Fruit fly (Drosophila melanogaster): ENCODE measurements around the gene mus304.

The mus304 gene

DNA sequence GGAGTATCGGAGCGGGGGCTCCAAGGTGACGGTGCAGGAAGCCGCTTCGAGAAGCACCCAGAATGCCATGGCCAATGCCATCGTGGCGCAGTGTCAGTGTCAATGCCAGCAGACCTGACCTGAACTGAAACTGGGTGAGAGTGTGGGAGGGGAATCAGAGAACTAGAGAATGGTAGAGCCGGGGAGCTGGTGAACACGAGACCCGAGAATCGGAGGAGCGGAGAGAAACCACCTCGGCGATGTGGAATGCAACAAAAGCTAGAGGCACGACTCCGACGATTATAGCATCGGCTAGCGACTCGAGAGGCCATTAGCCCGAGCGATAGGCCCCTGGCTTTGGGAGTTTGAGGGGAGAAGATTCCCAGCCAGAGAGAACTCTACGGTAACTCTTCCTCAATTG, 27.7 kb upstream of the mus304 start:
- no peak for TF ChIP-seq Hey (tag; optimal IDR thresholded peaks at IDR 0.05)
- TF ChIP-seq NFAT (GFP tag; IDR thresholded peaks at IDR 0.05): no peak
- TF ChIP-seq CG10565 (GFP tag; optimal IDR thresholded peaks at IDR 0.05): no peak
- no peak for TF ChIP-seq esg (GFP tag; conservative IDR thresholded peaks at IDR 0.05)
- TF ChIP-seq NC2α (GFP tag; optimal IDR thresholded peaks at IDR 0.05): no peak
- TF ChIP-seq CTCF (GFP tag; optimal IDR thresholded peaks at IDR 0.05): no peak
- peak; percentile 42; the same call in 1 of the 3 replicates for TF ChIP-seq CG11456 (GFP tag; IDR thresholded peaks at IDR 0.05)
- TF ChIP-seq ATbp (GFP tag; optimal IDR thresholded peaks at IDR 0.05): no peak
- TF ChIP-seq crc (GFP tag; optimal IDR thresholded peaks at IDR 0.05): no peak
- no peak for TF ChIP-seq stwl (tag; optimal IDR thresholded peaks at IDR 0.05)
- no peak for TF ChIP-seq CG17328 (GFP tag; IDR thresholded peaks at IDR 0.05)
- TF ChIP-seq CG34422 (GFP tag; IDR thresholded peaks at IDR 0.05): 0 out of 3 replicates have a peak, but pooled peaks have one; percentile 18
- TF ChIP-seq prd (optimal IDR thresholded peaks at IDR 0.05): no peak
- no peak for TF ChIP-seq prd (GFP tag; IDR thresholded peaks at IDR 0.05)
- TF ChIP-seq da (GFP tag; optimal IDR thresholded peaks at IDR 0.05): no peak
- TF ChIP-seq Ets65A (GFP tag): peak; percentile 11
- no peak for TF ChIP-seq emc (GFP tag; optimal IDR thresholded peaks at IDR 0.05)
- no peak for TF ChIP-seq Usf (GFP tag; optimal IDR thresholded peaks at IDR 0.05)
- no peak for TF ChIP-seq CG12219 (GFP tag; optimal IDR thresholded peaks at IDR 0.05)
- TF ChIP-seq jigr1 (GFP tag; IDR thresholded peaks at IDR 0.05): 0 out of 3 replicates have a peak, but pooled peaks have one; percentile 20
- no peak for TF ChIP-seq CG8290 (GFP tag; optimal IDR thresholded peaks at IDR 0.05)
- no peak for TF ChIP-seq CG8290 (tag; optimal IDR thresholded peaks at IDR 0.05)
- no peak for TF ChIP-seq kah (GFP tag; optimal IDR thresholded peaks at IDR 0.05)
- TF ChIP-seq Med (GFP tag): peak; percentile 34
- TF ChIP-seq BEAF-32 (GFP tag; optimal IDR thresholded peaks at IDR 0.05): no peak
- no peak for TF ChIP-seq ems (GFP tag; optimal IDR thresholded peaks at IDR 0.05)
- TF ChIP-seq PHDP (tag; optimal IDR thresholded peaks at IDR 0.05): no peak
- peak; percentile 19 for TF ChIP-seq nom (GFP tag; optimal IDR thresholded peaks at IDR 0.05)
- no peak for TF ChIP-seq sug (tag; optimal IDR thresholded peaks at IDR 0.05)
- no peak for TF ChIP-seq CG3995 (GFP tag; optimal IDR thresholded peaks at IDR 0.05)
- no peak for TF ChIP-seq eve (GFP tag; optimal IDR thresholded peaks at IDR 0.05)
- no peak for TF ChIP-seq pnt (GFP tag; optimal IDR thresholded peaks at IDR 0.05)
- no peak for TF ChIP-seq danr (GFP tag; IDR thresholded peaks at IDR 0.05)
- peak; percentile 40 for TF ChIP-seq Deaf1 (tag; optimal IDR thresholded peaks at IDR 0.05)
- TF ChIP-seq CG33557 (GFP tag; optimal IDR thresholded peaks at IDR 0.05): no peak

DNA sequence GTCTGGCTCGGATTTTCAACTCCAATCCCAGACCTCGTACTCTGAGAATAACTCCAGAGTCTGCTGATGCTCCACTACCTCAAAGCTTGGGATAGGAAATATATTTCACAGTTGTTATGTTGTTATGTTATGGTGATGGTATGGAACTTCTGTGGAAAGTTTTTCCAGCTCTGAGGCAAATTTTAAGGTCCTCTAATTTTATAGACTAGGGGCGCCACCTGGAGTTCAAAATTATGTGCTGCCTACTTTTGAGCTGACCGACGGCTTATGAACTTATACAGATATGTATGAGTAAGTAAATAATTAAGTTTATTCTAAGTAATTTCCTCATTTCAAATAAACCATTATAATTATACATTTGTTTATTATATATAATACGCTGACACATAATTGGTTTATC, 26.2 kb upstream of the mus304 start:
- TF ChIP-seq stwl (tag; optimal IDR thresholded peaks at IDR 0.05) (peak; percentile 15), kni (GFP tag; optimal IDR thresholded peaks at IDR 0.05) (no peak), crol (GFP tag; IDR thresholded peaks at IDR 0.05) (no peak), usp (GFP tag; optimal IDR thresholded peaks at IDR 0.05) (no peak), CTCF (GFP tag; optimal IDR thresholded peaks at IDR 0.05) (peak; percentile 90), Myb (GFP tag; optimal IDR thresholded peaks at IDR 0.05) (no peak)

DNA sequence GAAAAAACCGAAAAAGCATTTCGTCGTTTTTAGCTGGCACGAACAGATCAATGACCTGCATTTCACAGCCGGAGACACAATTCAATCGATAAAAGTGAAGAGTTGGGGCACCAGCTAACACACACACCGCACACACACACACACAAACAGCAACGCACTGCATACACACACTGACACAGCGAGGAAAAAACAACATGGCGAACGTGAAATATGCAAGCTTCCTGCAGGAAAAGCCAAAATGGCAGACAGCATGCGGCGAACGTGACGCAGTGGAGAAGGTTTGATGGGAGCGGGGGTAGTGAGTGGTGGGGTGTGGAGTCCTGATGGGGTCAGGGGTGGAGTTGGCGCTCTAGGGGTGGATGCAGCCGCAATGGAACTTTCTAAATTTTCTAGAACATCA, 25.6 kb upstream of the mus304 start:
- TF ChIP-seq onecut (GFP tag; IDR thresholded peaks at IDR 0.05) (peak; percentile 81), Dfd (GFP tag; optimal IDR thresholded peaks at IDR 0.05) (peak in 1 of 2 experiments; percentile 64), E2f2 (GFP tag; IDR thresholded peaks at IDR 0.05) (no peak), phol (tag; optimal IDR thresholded peaks at IDR 0.05) (peak; percentile 11)
